Fruit fly (Drosophila melanogaster): ENCODE measurements around the gene pcx.

Gene pcx

DNA sequence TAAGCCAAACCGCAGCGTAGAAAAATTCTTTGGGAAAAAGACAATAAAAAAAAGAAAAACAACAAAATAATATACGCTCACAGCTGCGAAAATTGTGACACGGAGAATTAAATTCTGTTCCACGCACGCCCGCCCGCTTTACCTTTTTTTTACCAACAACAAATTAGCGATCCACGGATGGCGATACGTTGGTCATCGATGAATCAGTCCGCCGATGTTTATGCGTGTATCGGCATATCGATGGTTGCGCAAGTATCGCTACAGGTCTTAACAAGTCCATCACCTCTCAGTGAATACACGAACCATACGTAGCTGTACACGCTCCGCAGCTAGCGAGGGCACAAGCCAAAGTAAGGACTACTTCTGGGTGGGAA is 45.4 kb downstream of the pcx start, which contains the start of gene CG2924 (continued):
- TF ChIP-seq BtbVII (GFP tag; optimal IDR thresholded peaks at IDR 0.05), result no peak
- no peak for TF ChIP-seq CG7271 (tag; optimal IDR thresholded peaks at IDR 0.05)
- TF ChIP-seq CG9876 (GFP tag; optimal IDR thresholded peaks at IDR 0.05), result peak; percentile 59
- TF ChIP-seq CG4424 (GFP tag; optimal IDR thresholded peaks at IDR 0.05), result peak; percentile 12
- no peak for TF ChIP-seq da (GFP tag; optimal IDR thresholded peaks at IDR 0.05)
- no peak for TF ChIP-seq CG8478 (optimal IDR thresholded peaks at IDR 0.05)
- no peak for TF ChIP-seq gce (GFP tag; IDR thresholded peaks at IDR 0.05)
- no peak for TF ChIP-seq fd64A (GFP tag; optimal IDR thresholded peaks at IDR 0.05)
- peak; percentile 61 for TF ChIP-seq CG8765 (GFP tag; IDR thresholded peaks at IDR 0.05)
- TF ChIP-seq gem (tag; optimal IDR thresholded peaks at IDR 0.05), result peak; percentile 3
- TF ChIP-seq CG6813 (GFP tag; optimal IDR thresholded peaks at IDR 0.05), result peak; percentile 36
- peak; percentile 69 for TF ChIP-seq CG10267 (tag; optimal IDR thresholded peaks at IDR 0.05)
- TF ChIP-seq Eip74EF (GFP tag; optimal IDR thresholded peaks at IDR 0.05), result no peak
- TF ChIP-seq CG12769 (tag; optimal IDR thresholded peaks at IDR 0.05), result peak; percentile 73
- no peak for TF ChIP-seq CG17912 (GFP tag; optimal IDR thresholded peaks at IDR 0.05)
- TF ChIP-seq tup (GFP tag; optimal IDR thresholded peaks at IDR 0.05), result no peak
- peak; percentile 66 for TF ChIP-seq ssp (GFP tag; IDR thresholded peaks at IDR 0.05)
- no peak; the same call in 2 of the 3 replicates for TF ChIP-seq H15 (GFP tag; IDR thresholded peaks at IDR 0.05)
- no peak for TF ChIP-seq gt (GFP tag; IDR thresholded peaks at IDR 0.05)
- TF ChIP-seq CG15479 (GFP tag; optimal IDR thresholded peaks at IDR 0.05), result peak; percentile 88
- peak; percentile 62 for TF ChIP-seq MESR4 (GFP tag; optimal IDR thresholded peaks at IDR 0.05)
- no peak for TF ChIP-seq peb (GFP tag; IDR thresholded peaks at IDR 0.05)
- peak; percentile 71 for TF ChIP-seq her (GFP tag; optimal IDR thresholded peaks at IDR 0.05)
- TF ChIP-seq twi (tag; optimal IDR thresholded peaks at IDR 0.05), result no peak
- TF ChIP-seq CG8281 (tag; optimal IDR thresholded peaks at IDR 0.05), result no peak
- peak; percentile 59 for TF ChIP-seq dm (GFP tag; optimal IDR thresholded peaks at IDR 0.05)
- TF ChIP-seq CG8944 (GFP tag; optimal IDR thresholded peaks at IDR 0.05), result peak; percentile 65
- no peak for TF ChIP-seq CG11093 (GFP tag; IDR thresholded peaks at IDR 0.05)
- peak; percentile 19 for TF ChIP-seq Six4 (GFP tag; optimal IDR thresholded peaks at IDR 0.05)
- peak; percentile 99 for TF ChIP-seq unc-4 (GFP tag; IDR thresholded peaks at IDR 0.05; ENCODE audit: partially characterized antibody)
- peak; percentile 85 for TF ChIP-seq CG8290 (GFP tag; optimal IDR thresholded peaks at IDR 0.05)
- peak in 1 of 2 experiments; percentile 95 for TF ChIP-seq CG8290 (tag; optimal IDR thresholded peaks at IDR 0.05)
- no peak for TF ChIP-seq fru (optimal IDR thresholded peaks at IDR 0.05)
- TF ChIP-seq CG6854 (GFP tag; optimal IDR thresholded peaks at IDR 0.05), result no peak
- TF ChIP-seq ERR (GFP tag; optimal IDR thresholded peaks at IDR 0.05), result peak; percentile 66
- peak; percentile 74 for TF ChIP-seq CG9437 (GFP tag; optimal IDR thresholded peaks at IDR 0.05)
- TF ChIP-seq CG12155 (GFP tag; optimal IDR thresholded peaks at IDR 0.05), result peak; percentile 73
- TF ChIP-seq Aef1 (GFP tag; IDR thresholded peaks at IDR 0.05), result peak; percentile 88
- TF ChIP-seq CG2202 (tag; optimal IDR thresholded peaks at IDR 0.05), result no peak
- peak; percentile 59 for TF ChIP-seq CG18599 (GFP tag; optimal IDR thresholded peaks at IDR 0.05)
- no peak for TF ChIP-seq bowl (GFP tag; IDR thresholded peaks at IDR 0.05)
- TF ChIP-seq lola (GFP tag; optimal IDR thresholded peaks at IDR 0.05), result no peak
- peak; percentile 84 for TF ChIP-seq sens (GFP tag)
- no peak for TF ChIP-seq Elba2 (GFP tag; optimal IDR thresholded peaks at IDR 0.05)
- TF ChIP-seq ewg (GFP tag; optimal IDR thresholded peaks at IDR 0.05), result peak; percentile 77
- no peak for TF ChIP-seq CG18262 (tag; optimal IDR thresholded peaks at IDR 0.05)
- no peak for TF ChIP-seq CG31365 (tag; optimal IDR thresholded peaks at IDR 0.05)
- TF ChIP-seq ro (GFP tag; IDR thresholded peaks at IDR 0.05), result no peak
- TF ChIP-seq Awh (GFP tag; IDR thresholded peaks at IDR 0.05), result no peak
- TF ChIP-seq Spps (tag; optimal IDR thresholded peaks at IDR 0.05), result no peak
- no peak for TF ChIP-seq hth (optimal IDR thresholded peaks at IDR 0.05)
- no peak for TF ChIP-seq br (optimal IDR thresholded peaks at IDR 0.05)
- no peak for TF ChIP-seq slp2 (GFP tag; optimal IDR thresholded peaks at IDR 0.05)
